Worm (Caenorhabditis elegans) whole organism, young adult: ENCODE measurements around the gene ZK185.1.

Source experiments
- F22D6.2 ChIP-seq: sonication (generic microtip); optimal IDR thresholded peaks from 2 replicates; lab custom pipeline; 2016; ENCODE audit warnings: mild to moderate bottlenecking, missing genetic modification characterization, missing compliant biosample characterization
- attf-3 ChIP-seq: fragments of 200-800 bp; sonication (Bioruptor generic); conservative IDR thresholded peaks from 2 replicates; pipeline ENCODE4 v1.3.6; 2022; ENCODE audit warnings: missing genetic modification reagents, missing genetic modification characterization, missing compliant biosample characterization
- dpl-1 ChIP-seq: fragments of 150-350 bp; optimal IDR thresholded peaks from 2 replicates; lab custom pipeline; 2014; ENCODE audit warnings: missing biosample characterization, missing genetic modification reagents, missing genetic modification characterization
- hlh-26 ChIP-seq: fragments of 200-800 bp; sonication (Bioruptor generic); conservative IDR thresholded peaks from 2 replicates; pipeline ENCODE4 v1.3.6; 2022; ENCODE audit warnings: missing genetic modification reagents, missing genetic modification characterization, missing compliant biosample characterization
- hmg-20 ChIP-seq: fragments of 200-800 bp; sonication (Bioruptor generic); IDR thresholded peaks from 2 replicates; pipeline ENCODE4 v1.3.6; 2022; ENCODE audit warnings: missing genetic modification reagents, missing genetic modification characterization, missing compliant biosample characterization
- rcor-1 ChIP-seq: fragments of 200-800 bp; sonication (Bioruptor generic); IDR thresholded peaks from 2 replicates; pipeline ENCODE4 v1.3.6; 2022; ENCODE audit warnings: missing genetic modification reagents, missing genetic modification characterization, missing compliant biosample characterization

DNA sequence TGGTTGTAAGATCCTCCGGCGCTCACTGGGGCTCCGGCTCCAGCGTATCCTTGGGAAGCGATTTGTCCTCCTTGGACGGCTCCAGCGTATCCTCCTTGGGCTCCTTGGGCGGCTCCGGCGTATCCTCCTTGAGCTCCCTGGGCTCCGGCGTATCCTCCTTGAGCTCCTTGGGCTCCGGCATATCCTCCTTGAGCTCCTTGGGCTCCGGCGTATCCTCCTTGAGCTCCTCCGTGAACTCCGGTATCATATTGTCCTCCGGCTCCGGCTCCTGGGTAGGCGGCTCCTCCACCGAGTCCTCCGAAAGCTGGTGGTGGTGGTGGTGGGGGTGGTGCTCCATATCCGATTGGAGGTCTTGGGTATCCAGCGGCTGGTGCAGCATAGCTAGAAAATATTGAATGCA is 31.9 kb upstream of the ZK185.1 start:
- no peak for TF ChIP-seq F22D6.2 (tag; lab: Kevin White, UChicago)
- TF ChIP-seq hmg-20 (GFP tag; lab: Robert Waterston, UW), result no peak
- no peak for TF ChIP-seq dpl-1 (GFP tag; lab: Kevin White, UChicago)
- TF ChIP-seq hlh-26, result no peak
- TF ChIP-seq rcor-1 (GFP tag; lab: Robert Waterston, UW), result no peak
- TF ChIP-seq attf-3, result no peak; the same call in 1 of the 2 replicates
